Worm (Caenorhabditis elegans) whole organism, L3 larva: ENCODE data around the gene glb-34.

Experiments used
- fos-1 ChIP-seq: fragments of 150-350 bp; optimal IDR thresholded peaks from 2 replicates; lab custom pipeline; 2014; ENCODE audit warnings: missing biosample characterization, missing genetic modification characterization
- lsy-12 ChIP-seq: sonication (generic microtip); optimal IDR thresholded peaks from 2 replicates; lab custom pipeline; 2016; ENCODE audit warnings: mild to moderate bottlenecking, missing genetic modification characterization, missing compliant biosample characterization
- unc-62 ChIP-seq: fragments of 150-350 bp; sonication (generic microtip); optimal IDR thresholded peaks from 4 replicates; lab custom pipeline; 2014; ENCODE audit warnings: missing biosample characterization, missing genetic modification reagents, missing genetic modification characterization

ce11 chrIV:14599321-14599720 lies 26.8 kb upstream of the glb-34 start:
- TF ChIP-seq lsy-12 (tag; lab: Kevin White, UChicago) (no peak), fos-1 (tag; lab: Kevin White, UChicago) (no peak), unc-62 (GFP tag; lab: Kevin White, UChicago) (no peak)
